Worm (Caenorhabditis elegans): Measurements from ENCODE around the gene kbp-2.

ce11 chrIII:4905405-4905804, 1.7 kb upstream of the kbp-2 start, which contains the start of gene F26F4.8:
- no peak for TF ChIP-seq nhr-237 (tag; optimal IDR thresholded peaks at IDR 0.05)
- no peak for TF ChIP-seq nhr-12 (tag; optimal IDR thresholded peaks at IDR 0.05)
- TF ChIP-seq unc-39 (tag; optimal IDR thresholded peaks at IDR 0.05), result no peak
- no peak for TF ChIP-seq aly-2 (tag; optimal IDR thresholded peaks at IDR 0.05)
- no peak for TF ChIP-seq nhr-28 (tag; optimal IDR thresholded peaks at IDR 0.05)
- TF ChIP-seq ceh-9 (tag; optimal IDR thresholded peaks at IDR 0.05), result no peak
- TF ChIP-seq elt-3 (tag; optimal IDR thresholded peaks at IDR 0.05), result no peak
- no peak for TF ChIP-seq ama-1 (optimal IDR thresholded peaks at IDR 0.05)
- no peak for TF ChIP-seq elt-2 (tag; optimal IDR thresholded peaks at IDR 0.05)
- no peak for TF ChIP-seq fos-1 (tag; optimal IDR thresholded peaks at IDR 0.05)
- no peak for TF ChIP-seq jun-1 (tag; optimal IDR thresholded peaks at IDR 0.05)

Measured in whole organism, L3 larva.